Fruit fly (Drosophila melanogaster) whole organism: ENCODE results near the gene CG34462.

ENCODE experiments used
- pan ChIP-seq: fragments of >200 bp; optimal IDR thresholded peaks from 2 replicates; lab custom pipeline; 2017
- psq ChIP-seq: fragments of >200 bp; optimal IDR thresholded peaks from 2 replicates; lab custom pipeline; 2017

- no peak for TF ChIP-seq pan (lab: Kevin White, UChicago)
- no peak for TF ChIP-seq psq (lab: Kevin White, UChicago)
Measured at dm6 chr3L:8320105-8320813, 8.1 kb upstream of the CG34462 start, which contains the start of gene CG13670.
